Worm (Caenorhabditis elegans) whole organism, L4 larva: ENCODE measurements around the gene gdh-1.

Source experiments
- hlh-30 ChIP-seq: sonication (generic microtip); optimal IDR thresholded peaks from 2 replicates; lab custom pipeline; 2017; ENCODE audit warnings: antibody characterized with exemption, mild to moderate bottlenecking, missing genetic modification characterization, missing compliant biosample characterization; ENCODE audit not compliant: insufficient read depth
- lin-39 ChIP-seq: fragments of 150-350 bp; optimal IDR thresholded peaks from 2 replicates; lab custom pipeline; 2014; ENCODE audit warnings: missing biosample characterization, missing genetic modification reagents, missing genetic modification characterization
- mep-1 ChIP-seq: fragments of 150-350 bp; sonication (generic microtip); optimal IDR thresholded peaks from 3 replicates; lab custom pipeline; 2014; ENCODE audit warnings: missing biosample characterization, missing genetic modification characterization
- nhr-102 ChIP-seq: sonication (generic microtip); optimal IDR thresholded peaks from 2 replicates; lab custom pipeline; 2016; ENCODE audit warnings: mild to moderate bottlenecking, missing genetic modification characterization, moderate library complexity, missing compliant biosample characterization
- nhr-76 ChIP-seq: fragments of 150-350 bp; optimal IDR thresholded peaks from 2 replicates; lab custom pipeline; 2014; ENCODE audit warnings: missing biosample characterization, missing genetic modification characterization

- TF ChIP-seq lin-39 (tag; lab: Kevin White, UChicago) (no peak), hlh-30 (tag; lab: Kevin White, UChicago) (no peak), nhr-76 (no peak), nhr-102 (tag; lab: Kevin White, UChicago) (no peak), mep-1 (tag; lab: Kevin White, UChicago) (no peak)
These were observed 22.5 kb upstream of the gdh-1 start, which contains the start of gene nhx-9 for ce11 chrIV:11930572-11930971.
